Worm (Caenorhabditis elegans) whole organism, L4 larva: Measurements from ENCODE around the gene F56A8.3.
"Not testable (repeated sequence)": the region's sequence is repeated elsewhere in the genome, so short reads cannot be mapped to it uniquely, and the experiment has no call there.

Source experiments
- D1046.2 ChIP-seq: fragments of 200-800 bp; sonication (Bioruptor generic); IDR thresholded peaks from 2 replicates; pipeline ENCODE4 v1.3.6; 2022; ENCODE audit warnings: missing genetic modification characterization, missing compliant biosample characterization
- F44E2.7 ChIP-seq: fragments of 200-800 bp; sonication (Bioruptor generic); IDR thresholded peaks from 2 replicates; pipeline ENCODE4 v2.1.2; 2022; ENCODE audit warnings: missing genetic modification characterization, missing compliant biosample characterization
- F49E8.2 ChIP-seq: sonication (generic microtip); optimal IDR thresholded peaks from 2 replicates; lab custom pipeline; 2016; ENCODE audit warnings: missing compliant biosample characterization, mild to moderate bottlenecking, missing genetic modification characterization, borderline replicate concordance
- T20F7.1 ChIP-seq: fragments of 200-800 bp; sonication (Bioruptor generic); optimal IDR thresholded peaks from 2 replicates; lab custom pipeline; 2018; ENCODE audit warnings: mild to moderate bottlenecking, missing genetic modification characterization, missing compliant biosample characterization
- arid-1 ChIP-seq: fragments of 200-800 bp; sonication (Bioruptor generic); conservative IDR thresholded peaks from 2 replicates; pipeline ENCODE4 v1.3.6; 2022; ENCODE audit warnings: missing genetic modification reagents, missing genetic modification characterization, missing compliant biosample characterization
- attf-4 ChIP-seq: sonication (generic microtip); optimal IDR thresholded peaks from 3 replicates; lab custom pipeline; 2017; ENCODE audit warnings: missing biosample characterization, missing genetic modification characterization
- ceh-28 ChIP-seq: fragments of 150-350 bp; optimal IDR thresholded peaks from 2 replicates; lab custom pipeline; 2014; ENCODE audit warnings: missing biosample characterization, missing genetic modification reagents, missing genetic modification characterization
- ceh-62 ChIP-seq: sonication (generic microtip); optimal IDR thresholded peaks from 2 replicates; lab custom pipeline; 2017; ENCODE audit warnings: missing biosample characterization, missing genetic modification characterization
- ctbp-1 ChIP-seq: fragments of 200-800 bp; sonication (Bioruptor generic); IDR thresholded peaks from 2 replicates; pipeline ENCODE4 v1.3.6; 2022; ENCODE audit warnings: missing genetic modification reagents, missing genetic modification characterization, missing compliant biosample characterization
- daf-16 ChIP-seq, 3 experiments: sonication (generic microtip); optimal IDR thresholded peaks; 2 replicates each; lab custom pipeline; 2016 to 2017; ENCODE audit warnings: missing genetic modification characterization in 3 of 3, missing genetic modification reagents in 3 of 3, mild to moderate bottlenecking in 2 of 3, missing compliant biosample characterization in 2 of 3, missing biosample characterization in 1 of 3, moderate library complexity in 1 of 3
- daf-19 ChIP-seq: fragments of 200-800 bp; sonication (Bioruptor generic); conservative IDR thresholded peaks from 2 replicates; pipeline ENCODE4 v1.3.6; 2022; ENCODE audit warnings: missing genetic modification characterization, missing compliant biosample characterization
- dmd-8 ChIP-seq: fragments of 200-800 bp; sonication (Bioruptor generic); IDR thresholded peaks from 2 replicates; pipeline ENCODE4 v1.3.6; 2022; ENCODE audit warnings: missing genetic modification characterization, missing compliant biosample characterization
- dpl-1 ChIP-seq: fragments of 150-350 bp; optimal IDR thresholded peaks from 2 replicates; lab custom pipeline; 2014; ENCODE audit warnings: missing biosample characterization, missing genetic modification reagents, missing genetic modification characterization
- egl-27 ChIP-seq: sonication (generic microtip); optimal IDR thresholded peaks from 3 replicates; lab custom pipeline; 2017; ENCODE audit warnings: missing biosample characterization, missing genetic modification reagents, missing genetic modification characterization
- fkh-10 ChIP-seq: fragments of 150-350 bp; optimal IDR thresholded peaks from 2 replicates; lab custom pipeline; 2014; ENCODE audit warnings: missing biosample characterization, missing genetic modification reagents, missing genetic modification characterization
- hif-1 ChIP-seq, 2 experiments: sonication (generic microtip); optimal IDR thresholded peaks; 2 replicates each; lab custom pipeline; 2016 to 2017; ENCODE audit warnings: missing compliant biosample characterization in 2 of 2, missing genetic modification characterization in 2 of 2, missing genetic modification reagents in 2 of 2, missing genotype in 2 of 2, mild to moderate bottlenecking in 1 of 2
- hlh-30 ChIP-seq: sonication (generic microtip); optimal IDR thresholded peaks from 2 replicates; lab custom pipeline; 2017; ENCODE audit warnings: antibody characterized with exemption, mild to moderate bottlenecking, missing genetic modification characterization, missing compliant biosample characterization; ENCODE audit not compliant: insufficient read depth
- hmg-1.1 ChIP-seq: fragments of 200-800 bp; sonication (Bioruptor generic); IDR thresholded peaks from 2 replicates; pipeline ENCODE4 v1.3.6; 2022; ENCODE audit warnings: missing genetic modification reagents, missing genetic modification characterization, missing compliant biosample characterization
- lir-3 ChIP-seq: sonication (generic microtip); optimal IDR thresholded peaks from 2 replicates; lab custom pipeline; 2016; ENCODE audit warnings: mild to moderate bottlenecking, missing genetic modification characterization, missing compliant biosample characterization
- lsy-2 ChIP-seq, 2 experiments: fragments of 150-350 bp in 1 of 2; sonication (generic microtip) in 1 of 2; optimal IDR thresholded peaks; 2 replicates each; lab custom pipeline; 2014 to 2017; ENCODE audit warnings: missing biosample characterization in 2 of 2, missing genetic modification characterization in 2 of 2
- madf-9 ChIP-seq: fragments of 200-800 bp; sonication (Bioruptor generic); conservative IDR thresholded peaks from 2 replicates; pipeline ENCODE4 v1.3.6; 2022; ENCODE audit warnings: missing genetic modification reagents, missing genetic modification characterization, missing compliant biosample characterization
- mdl-1 ChIP-seq, 2 experiments: fragments of 150-350 bp in 1 of 2; sonication (generic microtip) in 1 of 2; optimal IDR thresholded peaks; 2 replicates each; lab custom pipeline; 2014 to 2017; ENCODE audit warnings: missing biosample characterization in 2 of 2, missing genetic modification characterization in 2 of 2
- mep-1 ChIP-seq: fragments of 150-350 bp; sonication (generic microtip); optimal IDR thresholded peaks from 3 replicates; lab custom pipeline; 2014; ENCODE audit warnings: missing biosample characterization, missing genetic modification characterization
- nhr-10 ChIP-seq: fragments of 150-350 bp; optimal IDR thresholded peaks from 2 replicates; lab custom pipeline; 2014; ENCODE audit warnings: missing biosample characterization, missing genetic modification characterization
- nhr-11 ChIP-seq: fragments of 150-350 bp; optimal IDR thresholded peaks from 2 replicates; lab custom pipeline; 2014; ENCODE audit warnings: missing biosample characterization, missing genetic modification characterization
- nhr-237 ChIP-seq: sonication (generic microtip); optimal IDR thresholded peaks from 2 replicates; lab custom pipeline; 2017; ENCODE audit warnings: missing biosample characterization, missing genetic modification characterization
- nhr-25 ChIP-seq: sonication (generic microtip); optimal IDR thresholded peaks from 2 replicates; lab custom pipeline; 2017; ENCODE audit warnings: missing genetic modification characterization, mild to moderate bottlenecking, missing compliant biosample characterization, antibody characterized with exemption, moderate library complexity, borderline replicate concordance; ENCODE audit not compliant: insufficient read depth
- nhr-28 ChIP-seq: fragments of 150-350 bp; optimal IDR thresholded peaks from 2 replicates; lab custom pipeline; 2014; ENCODE audit warnings: missing biosample characterization, missing genetic modification characterization
- nhr-48 ChIP-seq: sonication (generic microtip); optimal IDR thresholded peaks from 2 replicates; lab custom pipeline; 2016; ENCODE audit warnings: mild to moderate bottlenecking, missing genetic modification characterization, missing compliant biosample characterization
- nhr-77 ChIP-seq: fragments of 150-350 bp; optimal IDR thresholded peaks from 2 replicates; lab custom pipeline; 2014; ENCODE audit warnings: missing biosample characterization, missing genetic modification characterization
- saeg-2 ChIP-seq: fragments of 200-800 bp; sonication (Bioruptor generic); IDR thresholded peaks from 2 replicates; pipeline ENCODE4 v1.3.6; 2022; ENCODE audit warnings: missing genetic modification reagents, missing genetic modification characterization, missing compliant biosample characterization
- sdz-12 ChIP-seq: fragments of 200-800 bp; sonication (Bioruptor generic); optimal IDR thresholded peaks from 2 replicates; lab custom pipeline; 2018; ENCODE audit warnings: mild to moderate bottlenecking, missing genetic modification characterization, missing compliant biosample characterization
- spr-3 ChIP-seq: fragments of 200-800 bp; sonication (Bioruptor generic); optimal IDR thresholded peaks from 2 replicates; lab custom pipeline; 2018; ENCODE audit warnings: mild to moderate bottlenecking, missing genetic modification characterization, missing compliant biosample characterization
- unc-62 ChIP-seq, 3 experiments: fragments of 150-350 bp in 1 of 3; sonication (generic microtip); optimal IDR thresholded peaks in 2 of 3; peaks in 1 of 3; 1 replicate in 1 of 3; 2 replicates in 2 of 3; lab custom pipeline; 2014 to 2017; ENCODE audit warnings: missing biosample characterization in 3 of 3, missing genetic modification characterization in 3 of 3, missing genetic modification reagents in 3 of 3, missing genotype in 1 of 3
- vab-7 ChIP-seq: fragments of 200-800 bp; sonication (Bioruptor generic); IDR thresholded peaks from 2 replicates; pipeline ENCODE4 v1.3.6; 2022; ENCODE audit warnings: missing genetic modification reagents, missing genetic modification characterization, missing compliant biosample characterization
- zfp-3 ChIP-seq: fragments of 200-800 bp; sonication (Bioruptor generic); conservative IDR thresholded peaks from 2 replicates; pipeline ENCODE4 v1.3.6; 2022; ENCODE audit warnings: missing genetic modification reagents, missing genetic modification characterization, missing compliant biosample characterization
- ztf-11 ChIP-seq: fragments of 150-350 bp; optimal IDR thresholded peaks from 2 replicates; lab custom pipeline; 2014; ENCODE audit warnings: missing biosample characterization, missing genetic modification characterization
- ztf-7 ChIP-seq: fragments of 150-350 bp; optimal IDR thresholded peaks from 2 replicates; lab custom pipeline; 2014; ENCODE audit warnings: missing biosample characterization, missing genetic modification characterization

Gene F56A8.3

DNA sequence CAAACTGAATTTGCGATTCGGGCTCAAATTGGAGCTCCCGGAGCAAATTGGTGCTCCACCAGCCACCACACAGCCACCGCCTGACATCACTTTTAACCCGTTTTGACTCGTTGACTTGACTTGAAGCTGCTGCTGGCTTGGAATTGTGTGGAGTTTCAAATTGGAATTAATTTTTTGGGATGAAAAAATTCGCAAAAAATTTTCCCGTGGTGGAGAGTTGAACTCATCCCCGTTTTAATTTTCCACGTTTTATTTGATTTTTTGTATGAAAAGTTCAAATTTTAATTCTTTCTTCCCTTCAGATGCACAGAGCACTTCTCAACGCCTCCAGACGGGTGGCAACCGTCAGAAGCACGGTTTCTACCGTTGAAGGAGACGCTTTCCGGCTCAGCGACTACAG, 11.4 kb upstream of the F56A8.3 start, which contains the start of gene Y43F4A.4:
Y43F4A.4 (plus strand) TSS at position 301 of the 400 bp plus-strand sequence.
- not testable (repeated sequence) for TF ChIP-seq fkh-10 (GFP tag; lab: Kevin White, UChicago); vab-7 (GFP tag; lab: Robert Waterston, UW); nhr-77 (tag; lab: Kevin White, UChicago)

DNA sequence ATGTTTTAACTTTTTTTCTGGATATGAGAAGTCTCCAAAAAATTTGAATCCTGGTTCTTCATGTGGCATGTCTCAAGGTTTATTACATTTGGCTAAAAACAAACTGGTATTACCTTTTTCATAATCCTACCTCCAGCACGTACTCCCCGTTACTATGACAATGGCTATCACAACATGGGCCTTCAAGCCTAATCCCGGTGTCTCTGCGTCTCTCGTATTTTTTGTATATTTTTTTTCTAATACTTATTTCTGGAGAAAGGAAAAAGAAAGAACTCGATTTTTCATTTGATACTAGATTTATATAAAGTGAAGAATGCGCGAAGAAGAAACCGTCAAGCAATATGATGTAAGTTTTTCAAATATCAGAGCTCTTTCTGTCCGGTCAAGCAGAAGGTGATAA, 10.4 kb upstream of the F56A8.3 start, which contains the start of gene anoh-1:
anoh-1 (plus strand) TSS at position 301 of the 400 bp plus-strand sequence.
- TF ChIP-seq nhr-11 (no peak), daf-19 (GFP tag; lab: Robert Waterston, UW) (no peak), attf-4 (no peak), hif-1 (tag; optimal IDR thresholded peaks at IDR 0.05; lab: Kevin White, UChicago) (no peak), nhr-48 (no peak), ctbp-1 (GFP tag; lab: Robert Waterston, UW) (no peak)
- TF ChIP-seq, all 104 proteins: peak for 0

DNA sequence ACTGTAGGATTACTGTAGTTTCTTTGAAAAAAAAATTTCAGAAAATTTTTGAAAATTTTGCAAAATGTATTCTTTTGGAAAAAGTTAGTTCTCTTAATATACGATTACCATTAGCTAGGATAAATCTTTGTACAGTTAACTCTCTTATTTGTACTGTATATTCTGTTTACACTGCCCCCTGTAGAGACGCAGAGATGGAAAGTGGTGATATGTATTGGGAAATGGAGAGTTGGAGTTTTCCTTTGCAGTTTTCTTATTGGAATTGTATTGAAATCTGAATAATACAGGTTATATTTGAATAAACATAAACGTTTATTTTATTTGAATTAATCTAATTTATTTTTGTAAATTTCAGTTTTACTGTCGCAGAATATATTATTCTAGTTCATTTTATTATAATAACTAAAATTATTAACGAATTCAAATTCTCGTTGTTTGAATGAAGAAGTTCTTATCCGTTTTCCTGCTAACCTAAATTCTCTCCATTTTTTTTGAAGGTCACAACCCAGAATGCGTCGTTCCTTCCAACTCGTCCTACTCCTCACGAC, 2.4 kb upstream of the F56A8.3 start, which contains the start of gene F56A8.9:
F56A8.9 (plus strand) TSS at position 498 of the 548 bp plus-strand sequence.
- TF ChIP-seq F44E2.7: no peak
- no peak for TF ChIP-seq daf-16 (GFP tag; optimal IDR thresholded peaks at IDR 0.05; lab: Kevin White, UChicago)
- TF ChIP-seq daf-16 (tag; optimal IDR thresholded peaks at IDR 0.05; lab: Kevin White, UChicago): peak; percentile 66
- no peak for TF ChIP-seq fkh-10 (GFP tag; lab: Kevin White, UChicago)
- no peak for TF ChIP-seq nhr-237 (tag; lab: Kevin White, UChicago)
- TF ChIP-seq nhr-28 (tag; lab: Kevin White, UChicago): no peak
- TF ChIP-seq ceh-62 (tag; lab: Kevin White, UChicago): no peak
- no peak for TF ChIP-seq arid-1 (GFP tag; lab: Robert Waterston, UW)

DNA sequence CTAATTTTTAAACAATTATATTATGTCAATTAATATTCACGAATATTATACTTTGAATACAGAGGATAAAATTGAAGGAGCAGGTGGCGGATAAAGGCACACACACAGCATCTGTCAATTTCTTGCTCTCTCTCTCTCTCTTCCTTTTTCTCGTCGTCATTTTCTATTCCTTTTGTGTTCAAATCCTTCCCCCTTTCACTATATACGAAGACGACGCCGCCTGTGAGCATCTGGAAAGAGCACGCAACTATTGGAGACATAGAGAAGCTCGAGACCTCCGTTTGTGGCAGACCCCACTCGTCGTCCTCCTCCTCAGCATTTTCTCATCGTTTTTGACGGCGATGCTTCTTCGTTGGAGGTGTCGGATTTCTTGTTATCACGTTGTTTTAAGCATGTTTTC, 1.5 kb downstream of the F56A8.3 start:
- TF ChIP-seq mdl-1 (tag; optimal IDR thresholded peaks at IDR 0.05; lab: Kevin White, UChicago) (peak in 1 of 2 experiments; percentile 30), nhr-10 (no peak), ztf-11 (tag; lab: Kevin White, UChicago) (no peak), lir-3 (tag; lab: Kevin White, UChicago) (no peak), ztf-7 (tag; lab: Kevin White, UChicago) (no peak), sdz-12 (no peak), dmd-8 (no peak), zfp-3 (GFP tag; lab: Robert Waterston, UW) (no peak), fkh-10 (GFP tag; lab: Kevin White, UChicago) (peak; percentile 24), dpl-1 (GFP tag; lab: Kevin White, UChicago) (peak; percentile 18), nhr-77 (tag; lab: Kevin White, UChicago) (no peak), mep-1 (peak; percentile 14), madf-9 (GFP tag; lab: Robert Waterston, UW) (no peak), spr-3 (no peak), saeg-2 (GFP tag; lab: Robert Waterston, UW) (no peak), lsy-2 (tag; optimal IDR thresholded peaks at IDR 0.05; lab: Kevin White, UChicago) (peak in 1 of 2 experiments; percentile 48), T20F7.1 (GFP tag; lab: Kevin White, UChicago) (no peak), hlh-30 (peak; percentile 20), hif-1 (tag; optimal IDR thresholded peaks at IDR 0.05; lab: Kevin White, UChicago) (no peak), ceh-28 (tag; lab: Kevin White, UChicago) (no peak), hmg-1.1 (GFP tag; lab: Robert Waterston, UW) (0 out of 2 replicates have a peak, but pooled peaks have one; percentile 9), unc-62 (GFP tag; optimal IDR thresholded peaks at IDR 0.05 in 1 of 2; lab: Kevin White, UChicago) (no peak), unc-62 (tag; optimal IDR thresholded peaks at IDR 0.05; lab: Kevin White, UChicago) (no peak), egl-27 (no peak), D1046.2 (GFP tag; lab: Robert Waterston, UW) (no peak), nhr-25 (tag; lab: Kevin White, UChicago) (no peak), F49E8.2 (tag; lab: Kevin White, UChicago) (no peak), nhr-48 (no peak)
